Worm (Caenorhabditis elegans) whole organism, late embryonic: ENCODE results near the gene F26H11.4.

Experiments
- C38D4.7 ChIP-seq: fragments of 200-800 bp; sonication (Bioruptor generic); optimal IDR thresholded peaks from 2 replicates; lab custom pipeline; 2018; ENCODE audit warnings: mild to moderate bottlenecking, missing genetic modification characterization, moderate library complexity, missing compliant biosample characterization
- ceh-22 ChIP-seq: sonication (generic microtip); optimal IDR thresholded peaks from 2 replicates; lab custom pipeline; 2017; ENCODE audit warnings: missing biosample characterization, missing genetic modification characterization
- fkh-10 ChIP-seq: fragments of 150-350 bp; optimal IDR thresholded peaks from 2 replicates; lab custom pipeline; 2014; ENCODE audit warnings: missing biosample characterization, missing genetic modification reagents, missing genetic modification characterization
- hlh-13 ChIP-seq: fragments of 200-800 bp; sonication (Bioruptor generic); optimal IDR thresholded peaks from 2 replicates; lab custom pipeline; 2018; ENCODE audit warnings: mild to moderate bottlenecking, missing genetic modification characterization, missing compliant biosample characterization
- hlh-15 ChIP-seq: sonication (generic microtip); optimal IDR thresholded peaks from 2 replicates; lab custom pipeline; 2016; ENCODE audit warnings: missing genetic modification characterization, missing compliant biosample characterization
- nhr-232 ChIP-seq: sonication (generic microtip); optimal IDR thresholded peaks from 2 replicates; lab custom pipeline; 2016; ENCODE audit warnings: missing genetic modification characterization, missing compliant biosample characterization
- npax-4 ChIP-seq: sonication (generic microtip); optimal IDR thresholded peaks from 2 replicates; lab custom pipeline; 2016; ENCODE audit warnings: missing genetic modification characterization, missing compliant biosample characterization
- pag-3 ChIP-seq: sonication (generic microtip); optimal IDR thresholded peaks from 2 replicates; lab custom pipeline; 2016; ENCODE audit warnings: missing compliant biosample characterization, missing genetic modification characterization, borderline replicate concordance
- pha-4 ChIP-seq: fragments of 150-350 bp; optimal IDR thresholded peaks from 2 replicates; lab custom pipeline; 2018; ENCODE audit warnings: missing biosample characterization, missing genetic modification reagents, missing genetic modification characterization
- pqm-1 ChIP-seq: sonication (generic microtip); optimal IDR thresholded peaks from 2 replicates; lab custom pipeline; 2016; ENCODE audit warnings: missing genetic modification characterization, missing compliant biosample characterization

DNA sequence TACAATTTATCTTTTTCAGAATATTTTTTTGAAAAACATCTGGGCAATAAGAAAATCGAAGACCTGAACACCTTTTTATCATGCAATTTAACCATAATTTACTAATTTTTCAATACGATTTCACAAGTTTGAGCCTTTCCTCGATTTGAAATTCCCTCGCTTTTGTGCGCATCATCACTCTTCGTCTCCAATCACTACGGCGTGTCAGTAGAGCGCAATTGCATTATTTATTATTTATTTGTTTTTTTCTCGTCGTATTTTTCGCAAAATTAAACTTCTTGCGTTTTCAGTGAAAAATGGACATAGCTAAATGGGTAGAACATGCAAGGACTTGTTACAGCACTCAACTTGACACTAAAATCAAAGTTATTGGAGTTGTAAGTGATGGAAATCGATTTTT lies 32.7 kb downstream of the F26H11.4 start, which contains the start of gene smg-8:
- no peak for TF ChIP-seq pag-3
- TF ChIP-seq fkh-10 (GFP tag; lab: Kevin White, UChicago) = no peak
- TF ChIP-seq npax-4 = no peak
- no peak for TF ChIP-seq C38D4.7 (GFP tag; lab: Kevin White, UChicago)
- TF ChIP-seq nhr-232 (tag; lab: Kevin White, UChicago) = no peak
- TF ChIP-seq pqm-1 (tag; lab: Kevin White, UChicago) = no peak
- TF ChIP-seq hlh-13 (GFP tag; lab: Kevin White, UChicago) = no peak
- no peak for TF ChIP-seq ceh-22
- TF ChIP-seq hlh-15 (tag; lab: Kevin White, UChicago) = no peak
- no peak for TF ChIP-seq pha-4 (tag; lab: Kevin White, UChicago)
